Worm (Caenorhabditis elegans) whole organism, L1 larva: ENCODE data around the gene T27A10.5.
A peak's percentile ranks its signal among the peaks of the same experiment; 100 is the strongest.

Experiments
- C34B4.2 ChIP-seq: sonication (generic microtip); optimal IDR thresholded peaks from 2 replicates; lab custom pipeline; 2017; ENCODE audit warnings: mild to moderate bottlenecking, missing genetic modification characterization, missing compliant biosample characterization
- F16B12.6 ChIP-seq: fragments of 150-350 bp; optimal IDR thresholded peaks from 2 replicates; lab custom pipeline; 2014; ENCODE audit warnings: missing biosample characterization, missing genetic modification characterization
- Y116A8C.19 ChIP-seq: sonication (generic microtip); optimal IDR thresholded peaks from 2 replicates; lab custom pipeline; 2016; ENCODE audit warnings: missing compliant biosample characterization, missing genetic modification characterization, borderline replicate concordance
- aha-1 ChIP-seq: fragments of 150-350 bp; optimal IDR thresholded peaks from 2 replicates; lab custom pipeline; 2014; ENCODE audit warnings: missing biosample characterization, missing genetic modification characterization
- alr-1 ChIP-seq: fragments of 200-800 bp; sonication (Bioruptor generic); optimal IDR thresholded peaks from 2 replicates; lab custom pipeline; 2018; ENCODE audit warnings: borderline replicate concordance, mild to moderate bottlenecking, missing genetic modification characterization, missing compliant biosample characterization
- ceh-82 ChIP-seq, 3 experiments: fragments of 150-350 bp in 1 of 3; sonication (generic microtip) in 2 of 3; optimal IDR thresholded peaks; 2 replicates each; lab custom pipeline; 2014 to 2017; ENCODE audit warnings: missing biosample characterization in 3 of 3, missing genetic modification characterization in 3 of 3
- ceh-90 ChIP-seq: sonication (generic microtip); optimal IDR thresholded peaks from 2 replicates; lab custom pipeline; 2016; ENCODE audit warnings: missing genetic modification characterization, missing compliant biosample characterization
- dpl-1 ChIP-seq, 3 experiments: fragments of 150-350 bp in 2 of 3; sonication (generic microtip) in 1 of 3; optimal IDR thresholded peaks; 2 replicates each; lab custom pipeline; 2014 to 2017; ENCODE audit warnings: missing biosample characterization in 3 of 3, missing genetic modification characterization in 3 of 3, missing genetic modification reagents in 3 of 3
- dsc-1 ChIP-seq: sonication (generic microtip); optimal IDR thresholded peaks from 2 replicates; lab custom pipeline; 2016; ENCODE audit warnings: mild to moderate bottlenecking, missing genetic modification characterization, missing compliant biosample characterization
- egl-13 ChIP-seq: sonication (generic microtip); optimal IDR thresholded peaks from 2 replicates; lab custom pipeline; 2016; ENCODE audit warnings: missing genotype, missing genetic modification reagents, missing genetic modification characterization, missing compliant biosample characterization
- elt-2 ChIP-seq: sonication (generic microtip); optimal IDR thresholded peaks from 2 replicates; lab custom pipeline; 2016; ENCODE audit warnings: missing genetic modification characterization, mild to moderate bottlenecking, inconsistent platforms, missing compliant biosample characterization, missing genetic modification reagents
- elt-3 ChIP-seq, 6 experiments: fragments of 150-350 bp in 1 of 6; sonication (generic microtip); optimal IDR thresholded peaks; 2 replicates each; lab custom pipeline; 2017 to 2018; ENCODE audit warnings: missing biosample characterization in 6 of 6, missing genetic modification characterization in 6 of 6, inconsistent platforms in 1 of 6
- ets-5 ChIP-seq: fragments of 200-800 bp; sonication (Bioruptor generic); IDR thresholded peaks from 2 replicates; pipeline ENCODE4 v1.3.6; 2022; ENCODE audit warnings: missing genetic modification characterization, missing compliant biosample characterization
- fkh-8 ChIP-seq: sonication (generic microtip); optimal IDR thresholded peaks from 2 replicates; lab custom pipeline; 2016; ENCODE audit warnings: mild to moderate bottlenecking, missing genetic modification characterization, missing compliant biosample characterization
- grh-1 ChIP-seq: fragments of 200-800 bp; sonication (Bioruptor generic); IDR thresholded peaks from 2 replicates; pipeline ENCODE4 v1.3.6; 2022; ENCODE audit warnings: missing genetic modification reagents, missing genetic modification characterization, missing compliant biosample characterization
- hlh-17 ChIP-seq: fragments of 200-800 bp; sonication (Bioruptor generic); optimal IDR thresholded peaks from 2 replicates; lab custom pipeline; 2018; ENCODE audit warnings: missing genetic modification characterization, mild to moderate bottlenecking, missing compliant biosample characterization, moderate library complexity, borderline replicate concordance
- hpl-2 ChIP-seq: fragments of 150-350 bp; optimal IDR thresholded peaks from 2 replicates; lab custom pipeline; 2014; ENCODE audit warnings: missing biosample characterization, missing genetic modification reagents, missing genetic modification characterization
- irx-1 ChIP-seq: sonication (generic microtip); optimal IDR thresholded peaks from 2 replicates; lab custom pipeline; 2016; ENCODE audit warnings: missing genetic modification characterization, missing compliant biosample characterization
- isw-1 ChIP-seq: fragments of 200-800 bp; sonication (Bioruptor generic); IDR thresholded peaks from 2 replicates; pipeline ENCODE4 v1.3.6; 2022; ENCODE audit warnings: missing genetic modification characterization, missing compliant biosample characterization
- jun-1 ChIP-seq: fragments of 150-350 bp; optimal IDR thresholded peaks from 2 replicates; lab custom pipeline; 2014; ENCODE audit warnings: missing biosample characterization, missing genetic modification reagents, missing genetic modification characterization
- lin-35 ChIP-seq, 2 experiments: fragments of 150-350 bp; optimal IDR thresholded peaks; 2 replicates each; lab custom pipeline; 2014; ENCODE audit warnings: missing biosample characterization in 2 of 2, missing genetic modification characterization in 2 of 2, missing genetic modification reagents in 2 of 2
- mab-9 ChIP-seq: fragments of 200-800 bp; sonication (Bioruptor generic); IDR thresholded peaks from 2 replicates; pipeline ENCODE4 v1.3.6; 2022; ENCODE audit warnings: missing genetic modification reagents, missing genetic modification characterization, missing compliant biosample characterization
- mdl-1 ChIP-seq, 2 experiments: fragments of 150-350 bp; optimal IDR thresholded peaks; 2 replicates each; lab custom pipeline; 2014 to 2017; ENCODE audit warnings: missing biosample characterization in 2 of 2, missing genetic modification characterization in 2 of 2, inconsistent platforms in 1 of 2
- mef-2 ChIP-seq: fragments of 150-350 bp; optimal IDR thresholded peaks from 2 replicates; lab custom pipeline; 2014; ENCODE audit warnings: missing biosample characterization, missing genetic modification characterization
- mep-1 ChIP-seq: fragments of 150-350 bp; optimal IDR thresholded peaks from 2 replicates; lab custom pipeline; 2014; ENCODE audit warnings: missing biosample characterization, missing genetic modification characterization
- nhr-11 ChIP-seq: fragments of 150-350 bp; optimal IDR thresholded peaks from 2 replicates; lab custom pipeline; 2014; ENCODE audit warnings: missing biosample characterization, missing genetic modification characterization
- nhr-19 ChIP-seq: fragments of 200-800 bp; sonication (Bioruptor generic); conservative IDR thresholded peaks from 2 replicates; pipeline ENCODE4 v1.3.6; 2022; ENCODE audit warnings: missing genetic modification characterization, missing compliant biosample characterization
- nhr-20 ChIP-seq: sonication (generic microtip); optimal IDR thresholded peaks from 2 replicates; lab custom pipeline; 2016; ENCODE audit warnings: mild to moderate bottlenecking, missing genetic modification characterization, missing compliant biosample characterization
- nhr-237 ChIP-seq: fragments of 150-350 bp; optimal IDR thresholded peaks from 2 replicates; lab custom pipeline; 2014; ENCODE audit warnings: missing biosample characterization, missing genetic modification characterization
- nhr-28 ChIP-seq: fragments of 150-350 bp; optimal IDR thresholded peaks from 2 replicates; lab custom pipeline; 2014; ENCODE audit warnings: missing biosample characterization, missing genetic modification characterization
- nhr-71 ChIP-seq: sonication (generic microtip); optimal IDR thresholded peaks from 2 replicates; lab custom pipeline; 2016; ENCODE audit warnings: mild to moderate bottlenecking, missing genetic modification characterization, moderate library complexity, missing compliant biosample characterization
- nhr-76 ChIP-seq: sonication (generic microtip); optimal IDR thresholded peaks from 2 replicates; lab custom pipeline; 2017; ENCODE audit warnings: missing biosample characterization, missing genetic modification characterization
- nhr-84 ChIP-seq: sonication (generic microtip); optimal IDR thresholded peaks from 2 replicates; lab custom pipeline; 2017; ENCODE audit warnings: missing biosample characterization, missing genetic modification characterization
- nhr-90 ChIP-seq: sonication (generic microtip); optimal IDR thresholded peaks from 2 replicates; lab custom pipeline; 2016; ENCODE audit warnings: mild to moderate bottlenecking, missing genetic modification characterization, missing compliant biosample characterization; ENCODE audit not compliant: poor library complexity
- pqm-1 ChIP-seq: sonication (generic microtip); optimal IDR thresholded peaks from 3 replicates; lab custom pipeline; 2017; ENCODE audit warnings: missing biosample characterization, missing genetic modification characterization
- skn-1 ChIP-seq: fragments of 150-350 bp; optimal IDR thresholded peaks from 2 replicates; lab custom pipeline; 2014; ENCODE audit warnings: missing biosample characterization, missing genetic modification characterization
- snpc-4 ChIP-seq: fragments of 150-350 bp; optimal IDR thresholded peaks from 2 replicates; lab custom pipeline; 2014; ENCODE audit warnings: missing biosample characterization, missing genetic modification characterization
- swsn-7 ChIP-seq: sonication (generic microtip); optimal IDR thresholded peaks from 2 replicates; lab custom pipeline; 2016; ENCODE audit warnings: missing genetic modification characterization, missing compliant biosample characterization
- tbx-2 ChIP-seq: sonication (generic microtip); optimal IDR thresholded peaks from 2 replicates; lab custom pipeline; 2016; ENCODE audit warnings: missing genetic modification characterization, missing compliant biosample characterization
- tlp-1 ChIP-seq: fragments of 150-350 bp; optimal IDR thresholded peaks from 2 replicates; lab custom pipeline; 2014; ENCODE audit warnings: missing biosample characterization, missing genetic modification characterization
- unc-62 ChIP-seq: fragments of 150-350 bp; optimal IDR thresholded peaks from 2 replicates; lab custom pipeline; 2014; ENCODE audit warnings: missing biosample characterization, missing genetic modification reagents, missing genetic modification characterization
- unc-86 ChIP-seq: sonication (generic microtip); optimal IDR thresholded peaks from 2 replicates; lab custom pipeline; 2016; ENCODE audit warnings: missing genetic modification characterization, missing compliant biosample characterization
- unc-98 ChIP-seq: fragments of 200-800 bp; sonication (Bioruptor generic); IDR thresholded peaks from 2 replicates; pipeline ENCODE4 v1.3.6; 2022; ENCODE audit warnings: missing genetic modification characterization, missing compliant biosample characterization
- zag-1 ChIP-seq: fragments of 150-350 bp; optimal IDR thresholded peaks from 2 replicates; lab custom pipeline; 2014; ENCODE audit warnings: missing biosample characterization, missing genetic modification characterization
- zip-4 ChIP-seq: fragments of 200-800 bp; sonication (Bioruptor generic); optimal IDR thresholded peaks from 2 replicates; lab custom pipeline; 2018; ENCODE audit warnings: mild to moderate bottlenecking, missing genetic modification characterization, moderate library complexity, missing compliant biosample characterization

Gene T27A10.5

ce11 chrX:3540861-3541260 is 32.5 kb downstream of the T27A10.5 start (continued):
- peak; percentile 1 for TF ChIP-seq swsn-7 (tag; lab: Kevin White, UChicago)
- no peak for TF ChIP-seq elt-3 (tag; optimal IDR thresholded peaks at IDR 0.05; lab: Kevin White, UChicago)
- TF ChIP-seq mab-9 (GFP tag; lab: Robert Waterston, UW), result no peak
- no peak for TF ChIP-seq ceh-90 (tag; lab: Kevin White, UChicago)
- TF ChIP-seq unc-86 (tag; lab: Kevin White, UChicago), result no peak
- no peak for TF ChIP-seq Y116A8C.19
- TF ChIP-seq zip-4 (GFP tag; lab: Kevin White, UChicago), result no peak
- no peak for TF ChIP-seq nhr-28
- TF ChIP-seq alr-1 (tag; lab: Kevin White, UChicago), result no peak
- no peak for TF ChIP-seq aha-1 (tag; lab: Kevin White, UChicago)
- TF ChIP-seq irx-1 (tag; lab: Kevin White, UChicago), result no peak
- TF ChIP-seq hpl-2 (GFP tag; lab: Kevin White, UChicago), result no peak
- no peak for TF ChIP-seq unc-62 (GFP tag; lab: Kevin White, UChicago)
- TF ChIP-seq dsc-1, result no peak
- no peak for TF ChIP-seq nhr-76 (tag; lab: Kevin White, UChicago)
- TF ChIP-seq isw-1 (GFP tag; lab: Robert Waterston, UW), result no peak
- no peak for TF ChIP-seq grh-1
- no peak for TF ChIP-seq unc-98 (GFP tag; lab: Robert Waterston, UW)
- TF ChIP-seq nhr-84 (tag; lab: Kevin White, UChicago), result no peak
- peak; percentile 30 for TF ChIP-seq nhr-71 (tag; lab: Kevin White, UChicago)
- peak; percentile 37 for TF ChIP-seq mep-1 (tag; lab: Kevin White, UChicago)
- TF ChIP-seq tlp-1, result no peak
- peak; percentile 40 to 53 for TF ChIP-seq lin-35 (GFP tag; optimal IDR thresholded peaks at IDR 0.05; lab: Kevin White, UChicago)
- no peak for TF ChIP-seq pqm-1 (tag; lab: Kevin White, UChicago)
- TF ChIP-seq fkh-8 (tag; lab: Kevin White, UChicago), result no peak
- TF ChIP-seq F16B12.6 (tag; lab: Kevin White, UChicago), result no peak
- peak; percentile 12 for TF ChIP-seq tbx-2
- peak in 1 of 2 experiments; percentile 19 for TF ChIP-seq mdl-1 (tag; optimal IDR thresholded peaks at IDR 0.05; lab: Kevin White, UChicago)
- TF ChIP-seq egl-13 (tag; lab: Kevin White, UChicago), result no peak
- 0 out of 2 replicates have a peak, but pooled peaks have one; percentile 3 for TF ChIP-seq nhr-19 (GFP tag; lab: Robert Waterston, UW)
- no peak for TF ChIP-seq jun-1 (tag; lab: Kevin White, UChicago)
- no peak for TF ChIP-seq C34B4.2 (tag; lab: Kevin White, UChicago)
- no peak for TF ChIP-seq nhr-20 (tag; lab: Kevin White, UChicago)
- no peak for TF ChIP-seq elt-2 (tag; lab: Kevin White, UChicago)
- peak; percentile 17 to 48 (median 31) for TF ChIP-seq dpl-1 (GFP tag; optimal IDR thresholded peaks at IDR 0.05; lab: Kevin White, UChicago)
- peak in 1 of 3 experiments; percentile 2 for TF ChIP-seq ceh-82 (tag; optimal IDR thresholded peaks at IDR 0.05; lab: Kevin White, UChicago)
- TF ChIP-seq snpc-4 (tag; lab: Kevin White, UChicago), result no peak
- no peak for TF ChIP-seq nhr-11 (tag; lab: Kevin White, UChicago)
- TF ChIP-seq zag-1 (tag; lab: Kevin White, UChicago), result no peak
- no peak for TF ChIP-seq nhr-237
- peak; percentile 15 for TF ChIP-seq nhr-90 (tag; lab: Kevin White, UChicago)
- TF ChIP-seq mef-2 (tag; lab: Kevin White, UChicago), result no peak
- TF ChIP-seq skn-1 (tag; lab: Kevin White, UChicago), result no peak
- no peak for TF ChIP-seq ets-5 (GFP tag; lab: Robert Waterston, UW)
- TF ChIP-seq hlh-17 (GFP tag; lab: Kevin White, UChicago), result no peak
